Fruit fly (Drosophila melanogaster): ENCODE data around the gene Mayo.

DNA sequence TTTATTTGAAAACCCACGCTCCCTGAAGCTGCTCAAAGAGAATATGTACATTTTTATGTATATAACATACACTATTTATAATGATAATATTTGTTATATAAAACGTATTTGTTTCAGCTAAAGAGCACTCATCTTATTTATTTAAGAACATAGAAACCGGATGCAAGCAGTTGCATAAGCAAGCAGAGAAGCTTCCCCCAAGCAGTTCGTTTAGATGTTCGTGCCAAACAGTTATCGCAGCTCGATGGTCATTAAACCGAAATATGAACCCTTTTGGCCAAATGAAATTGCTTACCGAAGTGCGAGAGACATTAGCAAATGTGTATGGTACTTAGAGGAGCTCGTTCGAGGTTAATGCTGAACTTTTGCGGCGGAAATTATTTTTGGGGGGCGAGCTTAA is 19.0 kb downstream of the Mayo start:
- TF ChIP-seq Sin3A (optimal IDR thresholded peaks at IDR 0.05) (no peak), insv (optimal IDR thresholded peaks at IDR 0.05) (no peak)

All from Kc167 (cell line).